Fruit fly (Drosophila melanogaster) whole organism, larva: Measurements from ENCODE around the gene Rab8.

Source experiments
- noc ChIP-seq: fragments of 200-800 bp; sonication (Bioruptor generic); optimal IDR thresholded peaks from 3 replicates; lab custom pipeline; 2019; ENCODE audit warnings: missing biosample characterization, mild to moderate bottlenecking, missing genetic modification characterization, moderate library complexity

Gene Rab8

DNA sequence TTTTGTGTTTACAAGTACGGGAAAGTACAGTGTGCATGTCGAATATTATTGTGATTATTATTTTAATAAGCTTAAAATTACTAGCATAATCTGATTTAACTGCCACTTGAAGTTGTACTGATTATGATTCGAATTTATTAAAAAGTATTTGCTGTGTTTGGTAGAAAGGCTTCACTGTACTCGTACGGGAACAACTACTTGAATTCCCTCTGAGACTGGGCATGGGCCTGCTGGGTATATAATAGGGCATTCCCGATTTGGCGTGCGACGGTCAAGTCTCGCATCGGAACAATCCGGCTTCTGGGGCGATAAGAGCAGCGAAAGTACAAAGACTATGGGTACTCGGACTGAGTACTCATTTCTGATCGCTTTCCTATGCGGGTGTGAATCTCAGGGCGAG lies 1.2 kb downstream of the Rab8 start:
- TF ChIP-seq noc (tag; lab: Kevin White, UChicago), result no peak

dm6 chr3L:19867238-19867637 lies 3.6 kb downstream of the Rab8 start:
- TF ChIP-seq noc (tag; lab: Kevin White, UChicago), result no peak

DNA sequence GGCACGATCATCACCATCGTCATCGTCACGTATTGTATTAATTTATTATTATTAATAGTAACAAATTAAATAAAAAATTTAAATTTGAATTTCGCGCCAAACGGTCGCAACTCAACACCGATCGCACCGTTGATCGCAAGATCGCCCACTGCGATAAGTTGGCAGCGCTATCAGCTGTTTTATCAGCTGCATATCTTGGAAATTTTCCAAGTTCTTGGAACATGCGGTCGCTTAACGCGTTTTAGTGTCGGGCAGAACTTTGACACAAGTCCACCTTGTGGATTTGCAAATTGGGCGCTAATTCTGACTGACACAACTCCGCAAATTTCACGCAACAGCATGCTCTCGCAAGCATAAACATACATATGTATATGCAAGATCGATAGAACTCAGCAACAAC lies 9.7 kb downstream of the Rab8 start:
- peak; percentile 34 for TF ChIP-seq noc (tag; lab: Kevin White, UChicago)

DNA sequence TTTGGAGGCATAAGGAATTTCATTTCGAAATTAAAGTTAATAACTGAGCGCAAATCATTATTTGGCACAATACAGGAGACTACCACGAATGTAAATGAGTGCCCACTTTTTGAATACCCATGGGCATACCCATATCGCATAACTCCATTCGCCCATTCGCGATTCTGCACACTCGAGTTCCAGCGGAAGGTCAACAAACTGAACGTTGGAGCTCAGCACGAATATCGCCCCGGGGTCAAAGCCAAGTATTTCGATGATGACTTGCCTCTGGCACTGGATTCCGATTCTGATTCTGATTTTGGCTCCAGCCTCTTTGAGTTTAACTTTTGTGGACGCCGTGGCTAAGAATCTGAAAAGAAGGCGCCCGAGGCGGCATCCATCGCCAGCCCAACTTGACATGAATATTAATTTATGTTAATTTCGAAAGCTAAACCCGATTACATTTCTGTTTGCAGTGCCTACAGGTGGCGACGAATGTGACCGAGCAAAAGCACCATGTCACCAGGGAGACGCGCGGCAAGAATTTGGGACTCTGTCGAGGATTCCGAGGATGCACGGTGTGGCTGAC lies 12.9 kb downstream of the Rab8 start:
- TF ChIP-seq noc (tag; lab: Kevin White, UChicago), result no peak

dm6 chr3L:19848080-19848479 lies 22.8 kb downstream of the Rab8 start:
- TF ChIP-seq noc (tag; lab: Kevin White, UChicago), result no peak

dm6 chr3L:19846960-19847359 lies 23.9 kb downstream of the Rab8 start:
- peak; percentile 33 for TF ChIP-seq noc (tag; lab: Kevin White, UChicago)

DNA sequence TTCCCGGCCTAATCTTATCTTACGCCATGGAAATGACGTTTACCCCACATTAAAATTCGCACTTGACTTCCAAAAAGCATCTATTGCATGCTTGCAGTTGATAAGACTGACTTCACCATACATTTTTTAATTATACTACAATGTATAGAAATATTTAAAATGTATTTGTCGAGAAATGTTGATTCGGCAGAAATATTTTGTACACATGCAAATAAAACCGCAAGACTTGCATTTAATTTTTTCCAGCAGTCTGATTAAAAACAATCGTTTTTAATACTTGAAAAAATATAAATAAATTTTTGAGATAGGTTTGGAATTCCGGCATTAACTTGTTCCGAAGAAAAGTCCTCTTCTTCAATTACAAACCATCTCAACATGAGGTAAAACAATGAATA lies 25.0 kb downstream of the Rab8 start:
- TF ChIP-seq noc (tag; lab: Kevin White, UChicago), result no peak

- TF ChIP-seq noc (tag; lab: Kevin White, UChicago), result peak; percentile 82
Measured at dm6 chr3L:19845047-19845906, 25.6 kb downstream of the Rab8 start, which contains the start of gene Papss. Gene Papss, plus strand, starts transcription at chr3L:19845293.

- TF ChIP-seq noc (tag; lab: Kevin White, UChicago), result no peak
Measured at dm6 chr3L:19844507-19844906, 26.4 kb downstream of the Rab8 start.

DNA sequence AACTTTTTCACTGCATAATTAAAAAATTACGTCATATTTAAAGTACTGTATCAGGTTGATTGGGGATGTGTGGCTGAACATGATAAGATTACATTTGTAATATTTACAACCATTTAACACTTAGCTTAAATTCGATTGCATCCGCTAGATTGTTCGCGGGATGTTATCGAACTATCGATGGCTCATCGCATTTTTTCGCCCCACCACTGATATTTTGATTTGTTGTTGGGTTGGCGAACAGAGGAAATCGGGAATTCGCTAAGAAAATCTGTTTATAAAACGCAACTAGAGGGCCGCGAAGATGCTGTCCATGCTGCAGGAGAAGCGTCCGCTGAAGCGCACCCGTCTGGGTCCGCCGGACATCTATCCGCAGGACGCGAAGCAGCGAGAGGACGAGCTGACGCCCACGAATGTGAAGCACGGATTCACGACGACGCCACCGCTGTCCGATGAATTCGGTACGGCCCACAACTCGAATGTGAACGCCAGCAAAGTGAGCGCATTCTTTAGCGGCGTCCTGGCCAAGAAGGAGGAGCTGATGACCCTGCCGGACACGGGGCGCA lies 34.4 kb downstream of the Rab8 start, which contains the start of gene kto:
TSS of gene kto (plus strand) at position 240 of the 563 bp plus-strand sequence.
- no peak for TF ChIP-seq noc (tag; lab: Kevin White, UChicago)

- no peak for TF ChIP-seq noc (tag; lab: Kevin White, UChicago)
Measured at dm6 chr3L:19834143-19834794, 36.6 kb downstream of the Rab8 start, which contains the start of the genes trc and CG32221. Gene trc, minus strand, starts transcription at chr3L:19834304. Gene CG32221, plus strand, starts transcription at chr3L:19834670.

DNA sequence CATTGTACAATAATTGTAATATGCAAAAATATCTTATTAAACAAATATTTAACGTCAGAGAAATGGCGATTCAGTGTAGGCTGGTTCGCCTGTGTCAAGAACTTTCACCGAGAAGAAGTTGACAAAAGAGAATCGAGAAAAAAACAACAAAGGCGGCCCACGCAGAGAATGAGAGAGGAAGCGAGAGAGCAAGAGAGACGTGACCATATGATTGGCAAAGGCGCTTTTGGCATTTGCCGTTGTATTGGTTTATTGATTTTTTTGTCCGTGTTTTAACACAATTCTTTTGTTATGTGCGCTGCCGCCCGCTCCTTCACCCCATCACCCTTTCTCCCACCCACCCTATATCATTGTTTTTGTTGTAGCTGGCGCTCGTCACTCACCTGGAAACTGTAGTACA lies 37.7 kb downstream of the Rab8 start:
- TF ChIP-seq noc (tag; lab: Kevin White, UChicago), result no peak

DNA sequence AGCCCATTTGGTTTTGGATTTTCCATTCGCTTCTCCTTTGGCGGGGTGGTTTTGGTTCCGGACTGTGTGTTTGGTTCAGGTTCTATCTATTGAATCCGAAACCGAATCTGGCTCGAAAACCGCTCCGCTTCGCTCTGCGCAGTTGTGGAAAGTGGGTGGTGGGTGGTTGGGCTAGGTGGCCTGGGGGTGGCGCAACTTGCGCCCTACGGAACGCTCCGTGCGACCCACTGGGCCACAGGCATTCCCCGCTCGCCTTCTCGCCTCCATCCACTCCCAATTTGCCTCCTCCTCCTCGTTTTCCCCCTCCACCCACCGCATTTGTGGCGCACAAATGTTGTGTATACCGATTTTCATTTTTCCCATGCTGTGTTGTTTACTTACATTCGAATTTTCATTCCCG lies 52.2 kb downstream of the Rab8 start:
- no peak for TF ChIP-seq noc (tag; lab: Kevin White, UChicago)

DNA sequence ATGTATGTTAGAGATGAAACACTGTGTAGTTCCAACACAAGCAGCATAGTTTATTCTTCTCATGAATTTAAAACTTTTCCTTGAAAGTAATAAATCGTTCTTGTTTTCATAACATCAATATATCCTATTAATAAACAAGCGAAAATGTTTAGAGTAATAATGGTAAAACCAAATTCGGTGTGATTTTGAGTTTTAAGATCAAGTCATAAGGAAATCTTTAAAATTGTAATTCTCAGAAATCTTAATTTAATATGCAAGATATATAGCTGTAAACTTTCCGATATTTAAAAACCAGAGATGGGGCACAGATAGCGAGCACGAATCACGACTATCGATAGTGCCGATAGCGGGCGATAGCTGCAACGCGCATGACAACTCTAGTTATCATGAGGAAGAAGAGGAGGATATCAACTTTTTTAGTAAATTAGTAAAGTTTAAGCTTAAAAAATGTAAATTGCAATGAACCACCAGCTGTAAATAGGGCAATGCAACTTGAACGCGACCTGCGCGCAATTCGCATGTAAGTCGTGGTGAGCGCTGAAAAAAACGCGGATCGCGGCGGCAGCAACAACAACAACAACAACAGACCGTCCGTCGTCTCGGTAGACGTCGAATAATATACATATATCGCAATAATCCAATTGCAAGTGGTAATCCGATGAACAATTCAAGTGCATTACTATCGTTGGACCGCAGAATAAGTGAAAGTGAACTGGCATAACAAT lies 52.9 kb downstream of the Rab8 start, which contains the start of the genes Fibp and Deaf1:
TSS of gene Fibp (minus strand) at position 161 of the 725 bp plus-strand sequence.
TSS of gene Deaf1 (plus strand) at position 368 of the 725 bp plus-strand sequence.
- peak; percentile 82 for TF ChIP-seq noc (tag; lab: Kevin White, UChicago)
